Fruit fly (Drosophila melanogaster) whole organism, embryonic: ENCODE results near the gene CG10208.
A peak's percentile ranks its signal among the peaks of the same experiment; 100 is the strongest.

Experiments used
- Atf3 ChIP-seq: fragments of 200-800 bp; sonication (Bioruptor generic); optimal IDR thresholded peaks from 3 replicates; lab custom pipeline; 2016; ENCODE audit warnings: missing biosample characterization, missing genetic modification characterization
- Awh ChIP-seq: fragments of 200-800 bp; sonication (Bioruptor generic); IDR thresholded peaks from 2 replicates; pipeline ENCODE4, ENCODE4 v1.3.6; 2022; ENCODE audit warnings: missing biosample characterization, missing genetic modification characterization
- C15 ChIP-seq: fragments of 200-800 bp; sonication (Bioruptor generic); IDR thresholded peaks from 3 replicates; pipeline ENCODE4 v1.3.6; 2022; ENCODE audit warnings: missing biosample characterization, missing genetic modification characterization
- CG10462 ChIP-seq: fragments of 200-800 bp; sonication (Bioruptor generic); optimal IDR thresholded peaks from 2 replicates; lab custom pipeline; 2016; ENCODE audit warnings: missing biosample characterization, missing genetic modification characterization
- CG10979 ChIP-seq: fragments of 200-800 bp; sonication (Bioruptor generic); optimal IDR thresholded peaks from 2 replicates; lab custom pipeline; 2018; ENCODE audit warnings: missing biosample characterization, mild to moderate bottlenecking, missing genetic modification characterization, moderate library complexity
- CG1233 ChIP-seq: fragments of 200-800 bp; sonication (Bioruptor generic); optimal IDR thresholded peaks from 4 replicates; lab custom pipeline; 2018; ENCODE audit warnings: missing biosample characterization, mild to moderate bottlenecking, missing genetic modification characterization
- CG14014 ChIP-seq: fragments of 200-800 bp; sonication (Bioruptor generic); IDR thresholded peaks from 2 replicates; pipeline ENCODE4 v1.3.6; 2022; ENCODE audit warnings: missing biosample characterization, missing genetic modification characterization
- CG15011 ChIP-seq: fragments of 200-800 bp; sonication (Bioruptor generic); optimal IDR thresholded peaks from 3 replicates; lab custom pipeline; 2018; ENCODE audit warnings: missing biosample characterization, mild to moderate bottlenecking, missing genetic modification characterization
- CG15269 ChIP-seq: fragments of 200-800 bp; sonication (Bioruptor generic); optimal IDR thresholded peaks from 2 replicates; lab custom pipeline; 2018; ENCODE audit warnings: missing biosample characterization, mild to moderate bottlenecking, missing genetic modification characterization, moderate library complexity
- CG16863 ChIP-seq: fragments of 200-800 bp; sonication (Bioruptor generic); optimal IDR thresholded peaks from 3 replicates; lab custom pipeline; 2016; ENCODE audit warnings: missing biosample characterization, missing genetic modification characterization
- CG32767 ChIP-seq: fragments of 200-800 bp; sonication (Bioruptor generic); IDR thresholded peaks from 2 replicates; pipeline ENCODE4 v1.3.6; 2022; ENCODE audit warnings: missing biosample characterization, missing genetic modification characterization
- CG3995 ChIP-seq: fragments of 200-800 bp; sonication (Bioruptor generic); optimal IDR thresholded peaks from 3 replicates; lab custom pipeline; 2016; ENCODE audit warnings: missing biosample characterization, missing genetic modification characterization
- CG4404 ChIP-seq: fragments of 200-800 bp; sonication (Bioruptor generic); IDR thresholded peaks from 2 replicates; pipeline ENCODE4 v1.3.6; 2022; ENCODE audit warnings: missing biosample characterization, missing genetic modification characterization
- CG6765 ChIP-seq: fragments of 200-800 bp; sonication (Bioruptor generic); optimal IDR thresholded peaks from 3 replicates; lab custom pipeline; 2017; ENCODE audit warnings: missing biosample characterization, mild to moderate bottlenecking, missing genetic modification characterization
- CG7987 ChIP-seq: fragments of 200-800 bp; sonication (Bioruptor generic); optimal IDR thresholded peaks from 2 replicates; lab custom pipeline; 2018; ENCODE audit warnings: missing biosample characterization, mild to moderate bottlenecking, missing genetic modification characterization, moderate library complexity
- CoRest ChIP-seq: fragments of 200-800 bp; sonication (Bioruptor generic); optimal IDR thresholded peaks from 3 replicates; lab custom pipeline; 2018; ENCODE audit warnings: missing biosample characterization, mild to moderate bottlenecking, missing genetic modification characterization, moderate library complexity
- Hr51 ChIP-seq, 2 experiments: fragments of 200-800 bp; sonication (Bioruptor generic); optimal IDR thresholded peaks; 2 replicates in 1 of 2; 3 replicates in 1 of 2; lab custom pipeline; 2016 to 2018; ENCODE audit warnings: missing biosample characterization in 2 of 2, missing genetic modification characterization in 2 of 2, mild to moderate bottlenecking in 1 of 2, moderate library complexity in 1 of 2
- MBD-R2 ChIP-seq: fragments of 200-800 bp; sonication (Bioruptor generic); IDR thresholded peaks from 2 replicates; pipeline ENCODE4 v1.3.6; 2022; ENCODE audit warnings: missing biosample characterization, missing genetic modification characterization
- MESR4 ChIP-seq: fragments of 200-800 bp; sonication (Bioruptor generic); optimal IDR thresholded peaks from 2 replicates; lab custom pipeline; 2018; ENCODE audit warnings: missing biosample characterization, mild to moderate bottlenecking, missing genetic modification characterization, moderate library complexity
- Med ChIP-seq: fragments of 200-800 bp; sonication (Bioruptor generic); peaks from one replicate; lab custom pipeline; 2016; ENCODE audit warnings: missing biosample characterization, missing genetic modification characterization, mild to moderate bottlenecking, inconsistent platforms, moderate library complexity
- PHDP ChIP-seq: fragments of 200-800 bp; sonication (Bioruptor generic); optimal IDR thresholded peaks from 3 replicates; lab custom pipeline; 2018; ENCODE audit warnings: missing biosample characterization, mild to moderate bottlenecking, missing genetic modification characterization, moderate library complexity
- bowl ChIP-seq: fragments of 200-800 bp; sonication (Bioruptor generic); IDR thresholded peaks from 2 replicates; pipeline ENCODE4 v1.3.6; 2022; ENCODE audit warnings: missing biosample characterization, missing genetic modification characterization
- br ChIP-seq: fragments of >200 bp; optimal IDR thresholded peaks from 2 replicates; lab custom pipeline; 2017
- chn ChIP-seq: fragments of 200-800 bp; sonication (Bioruptor generic); optimal IDR thresholded peaks from 2 replicates; lab custom pipeline; 2016; ENCODE audit warnings: missing biosample characterization, missing genetic modification characterization
- crc ChIP-seq: fragments of 200-800 bp; sonication (Bioruptor generic); optimal IDR thresholded peaks from 2 replicates; lab custom pipeline; 2016; ENCODE audit warnings: missing biosample characterization, missing genetic modification characterization
- dati ChIP-seq: fragments of 200-800 bp; sonication (Bioruptor generic); IDR thresholded peaks from 2 replicates; pipeline ENCODE4 v1.3.6; 2022; ENCODE audit warnings: missing biosample characterization, missing genetic modification characterization
- dpn ChIP-seq, 2 experiments: fragments of 200-800 bp; sonication (Bioruptor generic); optimal IDR thresholded peaks; 3 replicates each; lab custom pipeline; 2016; ENCODE audit warnings: missing biosample characterization in 2 of 2, missing genetic modification characterization in 2 of 2
- esg ChIP-seq: fragments of 200-800 bp; sonication (Bioruptor generic); conservative IDR thresholded peaks from 2 replicates; pipeline ENCODE4 v1.3.6; 2022; ENCODE audit warnings: missing biosample characterization, missing genetic modification characterization
- ham ChIP-seq: fragments of 200-800 bp; sonication (Bioruptor generic); IDR thresholded peaks from 2 replicates; pipeline ENCODE4 v1.3.6; 2022; ENCODE audit warnings: missing biosample characterization, missing genetic modification characterization
- jing ChIP-seq: fragments of 200-800 bp; sonication (Bioruptor generic); optimal IDR thresholded peaks from 2 replicates; lab custom pipeline; 2018; ENCODE audit warnings: missing biosample characterization, mild to moderate bottlenecking, missing genetic modification characterization
- kni ChIP-seq: fragments of 200-800 bp; sonication (Bioruptor generic); optimal IDR thresholded peaks from 3 replicates; lab custom pipeline; 2017; ENCODE audit warnings: mild to moderate bottlenecking, missing biosample characterization, missing genetic modification reagents, missing genetic modification characterization
- lilli ChIP-seq: fragments of 200-800 bp; sonication (Bioruptor generic); optimal IDR thresholded peaks from 3 replicates; lab custom pipeline; 2016; ENCODE audit warnings: missing biosample characterization, missing genetic modification characterization
- lmd ChIP-seq: fragments of 200-800 bp; sonication (Bioruptor generic); IDR thresholded peaks from 2 replicates; pipeline ENCODE4 v1.3.6; 2022; ENCODE audit warnings: missing biosample characterization, missing genetic modification characterization
- maf-S ChIP-seq: fragments of 200-800 bp; sonication (Bioruptor generic); optimal IDR thresholded peaks from 2 replicates; lab custom pipeline; 2016; ENCODE audit warnings: missing biosample characterization, missing genetic modification characterization
- nau ChIP-seq: fragments of 200-800 bp; sonication (Bioruptor generic); optimal IDR thresholded peaks from 3 replicates; lab custom pipeline; 2017; ENCODE audit warnings: missing biosample characterization, mild to moderate bottlenecking, missing genetic modification characterization, missing genetic modification reagents
- nerfin-1 ChIP-seq: fragments of 200-800 bp; sonication (Bioruptor generic); optimal IDR thresholded peaks from 3 replicates; lab custom pipeline; 2019; ENCODE audit warnings: missing biosample characterization, mild to moderate bottlenecking, missing genetic modification characterization, moderate library complexity
- nom ChIP-seq: fragments of 200-800 bp; sonication (Bioruptor generic); optimal IDR thresholded peaks from 2 replicates; lab custom pipeline; 2017; ENCODE audit warnings: missing biosample characterization, missing genetic modification characterization, mild to moderate bottlenecking, moderate library complexity, missing genetic modification reagents
- onecut ChIP-seq: fragments of 200-800 bp; sonication (Bioruptor generic); IDR thresholded peaks from 2 replicates; pipeline ENCODE4 v1.3.6; 2022; ENCODE audit warnings: missing biosample characterization, missing genetic modification characterization
- pb ChIP-seq: fragments of 200-800 bp; sonication (Bioruptor generic); optimal IDR thresholded peaks from 3 replicates; lab custom pipeline; 2016; ENCODE audit warnings: missing biosample characterization, missing genetic modification characterization
- psq ChIP-seq: fragments of 200-800 bp; sonication (Bioruptor generic); optimal IDR thresholded peaks from 2 replicates; lab custom pipeline; 2017; ENCODE audit warnings: missing biosample characterization, missing genetic modification characterization
- pzg ChIP-seq: fragments of 200-800 bp; sonication (Bioruptor generic); optimal IDR thresholded peaks from 3 replicates; lab custom pipeline; 2018; ENCODE audit warnings: missing biosample characterization, mild to moderate bottlenecking, missing genetic modification characterization, moderate library complexity
- rib ChIP-seq: fragments of 200-800 bp; sonication (Bioruptor generic); IDR thresholded peaks from 2 replicates; pipeline ENCODE4 v1.3.6; 2022; ENCODE audit warnings: missing biosample characterization, missing genetic modification characterization
- run ChIP-seq: fragments of 200-800 bp; sonication (Bioruptor generic); optimal IDR thresholded peaks from 3 replicates; lab custom pipeline; 2018; ENCODE audit warnings: missing biosample characterization, mild to moderate bottlenecking, missing genetic modification characterization
- sima ChIP-seq: fragments of 200-800 bp; sonication (Bioruptor generic); optimal IDR thresholded peaks from 2 replicates; lab custom pipeline; 2016; ENCODE audit warnings: missing biosample characterization, missing genetic modification characterization
- sna ChIP-seq: fragments of 200-800 bp; sonication (Bioruptor generic); IDR thresholded peaks from 2 replicates; pipeline ENCODE4 v1.3.6; 2022; ENCODE audit warnings: missing biosample characterization, missing genetic modification characterization; ENCODE audit not compliant: partially characterized antibody
- ssp ChIP-seq: fragments of 200-800 bp; sonication (Bioruptor generic); IDR thresholded peaks from 2 replicates; pipeline ENCODE4 v1.3.6; 2022; ENCODE audit warnings: missing biosample characterization, missing genetic modification characterization
- sug ChIP-seq: fragments of 200-800 bp; optimal IDR thresholded peaks from 2 replicates; lab custom pipeline; 2019; ENCODE audit warnings: missing biosample characterization, mild to moderate bottlenecking, missing genetic modification characterization, moderate library complexity
- tna ChIP-seq: fragments of 200-800 bp; sonication (Bioruptor generic); IDR thresholded peaks from 2 replicates; pipeline ENCODE4 v1.3.6; 2022; ENCODE audit warnings: missing biosample characterization, missing genetic modification characterization; ENCODE audit not compliant: partially characterized antibody
- toy ChIP-seq: fragments of 200-800 bp; sonication (Bioruptor generic); IDR thresholded peaks from 2 replicates; pipeline ENCODE4 v1.3.6; 2022; ENCODE audit warnings: missing biosample characterization, missing genetic modification characterization
- ttk ChIP-seq: fragments of 200-800 bp; sonication (Bioruptor generic); IDR thresholded peaks from 2 replicates; pipeline ENCODE4 v2.1.2; 2022; ENCODE audit warnings: missing biosample characterization, missing genetic modification characterization
- zen2 ChIP-seq: fragments of 200-800 bp; sonication (Bioruptor generic); IDR thresholded peaks from 3 replicates; pipeline ENCODE4 v1.3.6; 2022; ENCODE audit warnings: missing biosample characterization, missing genetic modification characterization; ENCODE audit not compliant: partially characterized antibody
- zfh1 ChIP-seq: fragments of 200-800 bp; sonication (Bioruptor generic); IDR thresholded peaks from 3 replicates; pipeline ENCODE4 v1.3.6; 2022; ENCODE audit warnings: missing biosample characterization, missing genetic modification characterization

The CG10208 gene

DNA sequence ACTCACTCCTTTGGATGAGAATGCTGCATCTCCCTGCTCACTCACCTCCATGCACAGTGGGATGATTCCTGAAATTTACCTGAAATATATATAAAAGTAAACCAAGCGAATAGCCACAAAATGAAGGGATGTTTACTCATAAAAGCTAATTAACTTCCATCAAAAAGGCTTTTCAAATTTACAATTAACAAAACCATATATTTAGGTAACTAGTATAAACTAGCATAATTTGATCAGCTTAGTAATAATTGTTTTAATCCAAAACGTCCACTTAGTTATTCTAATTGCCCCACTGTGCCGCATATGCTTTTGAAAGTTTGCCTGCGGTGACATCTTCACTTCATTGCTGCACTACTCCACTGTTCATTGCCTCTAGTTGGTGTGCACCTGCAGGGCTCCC lies 10.0 kb upstream of the CG10208 start (continued):
- TF ChIP-seq toy (GFP tag; lab: Robert Waterston, UW) (0 out of 2 replicates have a peak, but pooled peaks have one; percentile 24), lmd (peak; percentile 73), nau (peak; percentile 59), MBD-R2 (GFP tag; lab: Robert Waterston, UW) (no peak), CG10462 (GFP tag; lab: Kevin White, UChicago) (peak; percentile 53), nerfin-1 (peak; percentile 73), sima (GFP tag; lab: Kevin White, UChicago) (no peak), dpn (GFP tag; optimal IDR thresholded peaks at IDR 0.05; lab: Kevin White, UChicago) (peak; percentile 53 to 63), CG15011 (GFP tag; lab: Kevin White, UChicago) (peak; percentile 51), ttk (peak; percentile 60), sug (tag; lab: Kevin White, UChicago) (no peak), run (tag; lab: Kevin White, UChicago) (peak; percentile 53), sna (GFP tag; lab: Robert Waterston, UW) (no peak), CG7987 (GFP tag; lab: Kevin White, UChicago) (no peak), onecut (GFP tag; lab: Robert Waterston, UW) (peak; percentile 49), chn (GFP tag; lab: Kevin White, UChicago) (peak; percentile 46), crc (no peak), zfh1 (peak; percentile 82), pb (GFP tag; lab: Kevin White, UChicago) (peak; percentile 58), C15 (no peak), CG1233 (GFP tag; lab: Kevin White, UChicago) (peak; percentile 67), PHDP (peak; percentile 83), bowl (GFP tag; lab: Robert Waterston, UW) (no peak), Awh (peak; percentile 34; the same call in 1 of the 2 replicates), CG6765 (GFP tag; lab: Kevin White, UChicago) (no peak), CoRest (tag; lab: Kevin White, UChicago) (peak; percentile 82), rib (GFP tag; lab: Robert Waterston, UW) (no peak), CG10979 (tag; lab: Kevin White, UChicago) (peak; percentile 92), esg (GFP tag; lab: Robert Waterston, UW) (peak; percentile 53), Hr51 (GFP tag; optimal IDR thresholded peaks at IDR 0.05; lab: Kevin White, UChicago) (peak; percentile 6 to 80), MESR4 (GFP tag; lab: Kevin White, UChicago) (no peak), CG32767 (peak; percentile 50; the same call in 1 of the 2 replicates), CG16863 (GFP tag; lab: Kevin White, UChicago) (peak; percentile 38), Med (GFP tag; lab: Kevin White, UChicago) (peak; percentile 89), nom (GFP tag; lab: Kevin White, UChicago) (peak; percentile 72), Atf3 (GFP tag; lab: Kevin White, UChicago) (peak; percentile 43), zen2 (no peak), psq (GFP tag; lab: Kevin White, UChicago) (no peak), kni (no peak), CG14014 (peak; percentile 36; the same call in 1 of the 2 replicates), CG3995 (GFP tag; lab: Kevin White, UChicago) (no peak), maf-S (GFP tag; lab: Kevin White, UChicago) (no peak), tna (GFP tag; lab: Robert Waterston, UW) (no peak), CG4404 (peak; percentile 51), pzg (no peak), dati (GFP tag; lab: Robert Waterston, UW) (no peak), br (lab: Kevin White, UChicago) (no peak), lilli (peak; percentile 51), ssp (GFP tag; lab: Robert Waterston, UW) (0 out of 2 replicates have a peak, but pooled peaks have one; percentile 26), CG15269 (tag; lab: Kevin White, UChicago) (peak; percentile 66), jing (GFP tag; lab: Kevin White, UChicago) (peak; percentile 71), ham (GFP tag; lab: Robert Waterston, UW) (no peak)
